Worm (Caenorhabditis elegans) whole organism, late embryonic: Measurements from ENCODE around the gene Y39G8C.2.

Source experiments
- K09A11.1 ChIP-seq: sonication (generic microtip); optimal IDR thresholded peaks from 2 replicates; lab custom pipeline; 2017; ENCODE audit warnings: antibody characterized with exemption, mild to moderate bottlenecking, missing genetic modification characterization, missing compliant biosample characterization; ENCODE audit not compliant: insufficient read depth
- ahr-1 ChIP-seq: sonication (generic microtip); optimal IDR thresholded peaks from 2 replicates; lab custom pipeline; 2016; ENCODE audit warnings: missing genetic modification characterization, missing compliant biosample characterization
- ceh-18 ChIP-seq: sonication (generic microtip); optimal IDR thresholded peaks from 2 replicates; lab custom pipeline; 2016; ENCODE audit warnings: missing genetic modification characterization, missing compliant biosample characterization
- dve-1 ChIP-seq: sonication (generic microtip); optimal IDR thresholded peaks from 2 replicates; lab custom pipeline; 2017; ENCODE audit warnings: antibody characterized with exemption, mild to moderate bottlenecking, missing genetic modification characterization, missing compliant biosample characterization
- ets-4 ChIP-seq: sonication (generic microtip); optimal IDR thresholded peaks from 2 replicates; lab custom pipeline; 2016; ENCODE audit warnings: missing genetic modification characterization, missing compliant biosample characterization
- hlh-13 ChIP-seq: fragments of 200-800 bp; sonication (Bioruptor generic); optimal IDR thresholded peaks from 2 replicates; lab custom pipeline; 2018; ENCODE audit warnings: mild to moderate bottlenecking, missing genetic modification characterization, missing compliant biosample characterization
- hlh-30 ChIP-seq: sonication (generic microtip); optimal IDR thresholded peaks from 2 replicates; lab custom pipeline; 2017; ENCODE audit warnings: antibody characterized with exemption, missing genetic modification characterization, missing compliant biosample characterization; ENCODE audit not compliant: insufficient read depth
- lim-6 ChIP-seq: sonication (generic microtip); optimal IDR thresholded peaks from 2 replicates; lab custom pipeline; 2016; ENCODE audit warnings: missing genetic modification characterization, missing compliant biosample characterization
- lin-11 ChIP-seq: fragments of 200-800 bp; sonication (Bioruptor generic); optimal IDR thresholded peaks from 2 replicates; lab custom pipeline; 2018; ENCODE audit warnings: mild to moderate bottlenecking, missing genetic modification characterization, missing compliant biosample characterization
- nhr-11 ChIP-seq: fragments of 150-350 bp; optimal IDR thresholded peaks from 2 replicates; lab custom pipeline; 2014; ENCODE audit warnings: missing biosample characterization, missing genetic modification characterization
- odd-2 ChIP-seq: sonication (generic microtip); optimal IDR thresholded peaks from 2 replicates; lab custom pipeline; 2017; ENCODE audit warnings: antibody characterized with exemption, mild to moderate bottlenecking, missing genetic modification characterization, missing compliant biosample characterization
- pqm-1 ChIP-seq: sonication (generic microtip); optimal IDR thresholded peaks from 2 replicates; lab custom pipeline; 2016; ENCODE audit warnings: missing genetic modification characterization, missing compliant biosample characterization
- sox-4 ChIP-seq: sonication (generic microtip); optimal IDR thresholded peaks from 2 replicates; lab custom pipeline; 2017; ENCODE audit warnings: mild to moderate bottlenecking, missing genetic modification characterization, inconsistent platforms, missing compliant biosample characterization
- unc-42 ChIP-seq: sonication (generic microtip); optimal IDR thresholded peaks from 2 replicates; lab custom pipeline; 2016; ENCODE audit warnings: missing genotype, missing genetic modification characterization, missing compliant biosample characterization

- TF ChIP-seq nhr-11 (tag; lab: Kevin White, UChicago), result no peak
- TF ChIP-seq K09A11.1 (tag; lab: Kevin White, UChicago), result no peak
- TF ChIP-seq ahr-1 (tag; lab: Kevin White, UChicago), result peak; percentile 89
- TF ChIP-seq hlh-13, result no peak
- peak; percentile 89 for TF ChIP-seq lim-6 (tag; lab: Kevin White, UChicago)
- TF ChIP-seq dve-1 (tag; lab: Kevin White, UChicago), result no peak
- peak; percentile 90 for TF ChIP-seq ets-4 (tag; lab: Kevin White, UChicago)
- peak; percentile 57 for TF ChIP-seq sox-4 (tag; lab: Kevin White, UChicago)
- TF ChIP-seq unc-42 (tag; lab: Kevin White, UChicago), result peak; percentile 80
- peak; percentile 91 for TF ChIP-seq pqm-1 (tag; lab: Kevin White, UChicago)
- TF ChIP-seq lin-11 (tag; lab: Kevin White, UChicago), result peak; percentile 53
- no peak for TF ChIP-seq hlh-30 (tag; lab: Kevin White, UChicago)
- no peak for TF ChIP-seq odd-2 (tag; lab: Kevin White, UChicago)
- peak; percentile 63 for TF ChIP-seq ceh-18 (tag; lab: Kevin White, UChicago)
Measured at ce11 chrII:14063044-14063500, 34.3 kb downstream of the Y39G8C.2 start, which contains the start of gene lem-2.
